Worm (Caenorhabditis elegans): ENCODE measurements around the gene ztf-14.
A peak's percentile ranks its signal among the peaks of the same experiment; 100 is the strongest.

Gene ztf-14

ce11 chrX:14495785-14496184, at the start of gene ztf-14:
ztf-14 (plus strand) TSS chrX:14496085.
- no peak for TF ChIP-seq flh-1 (GFP tag; optimal IDR thresholded peaks at IDR 0.05)
- TF ChIP-seq tbx-8 (GFP tag; optimal IDR thresholded peaks at IDR 0.05) = no peak

- TF ChIP-seq nhr-2 (tag; optimal IDR thresholded peaks at IDR 0.05) = peak; percentile 54
- TF ChIP-seq cnd-1 (tag; optimal IDR thresholded peaks at IDR 0.05) = peak; percentile 52
- TF ChIP-seq mep-1 (tag; optimal IDR thresholded peaks at IDR 0.05) = no peak
- no peak for TF ChIP-seq ztf-11 (tag; optimal IDR thresholded peaks at IDR 0.05)
- no peak for TF ChIP-seq elt-1 (tag; optimal IDR thresholded peaks at IDR 0.05; ENCODE audit: borderline replicate concordance, insufficient read depth)
- TF ChIP-seq zip-8 (tag; optimal IDR thresholded peaks at IDR 0.05) = peak; percentile 88
- peak; percentile 33 for TF ChIP-seq hlh-1 (tag; optimal IDR thresholded peaks at IDR 0.05)
These were observed 48.4 kb upstream of the ztf-14 start for ce11 chrX:14447498-14447897.

- no peak for TF ChIP-seq lin-13 (tag; optimal IDR thresholded peaks at IDR 0.05)
- no peak for TF ChIP-seq unc-62 (GFP tag; optimal IDR thresholded peaks at IDR 0.05)
- no peak for TF ChIP-seq ztf-11 (tag; optimal IDR thresholded peaks at IDR 0.05)
- TF ChIP-seq cnd-1 (tag; optimal IDR thresholded peaks at IDR 0.05) = no peak
- no peak for TF ChIP-seq ceh-39 (tag; optimal IDR thresholded peaks at IDR 0.05)
- no peak for TF ChIP-seq nhr-28 (tag; optimal IDR thresholded peaks at IDR 0.05)
- TF ChIP-seq nhr-237 (tag; optimal IDR thresholded peaks at IDR 0.05) = no peak
- TF ChIP-seq snpc-4 (tag; optimal IDR thresholded peaks at IDR 0.05) = no peak
- TF ChIP-seq mls-2 (tag; optimal IDR thresholded peaks at IDR 0.05) = no peak
- TF ChIP-seq ceh-83 (GFP tag; optimal IDR thresholded peaks at IDR 0.05) = no peak
- no peak for TF ChIP-seq ces-1 (GFP tag; optimal IDR thresholded peaks at IDR 0.05)
- TF ChIP-seq lin-32 (GFP tag; optimal IDR thresholded peaks at IDR 0.05) = no peak
- TF ChIP-seq blmp-1 (tag; optimal IDR thresholded peaks at IDR 0.05) = no peak
These were observed 48.0 kb upstream of the ztf-14 start, which contains the start of gene jmjd-3.2 for ce11 chrX:14447910-14448309. jmjd-3.2 (plus strand) TSS chrX:14448210.

- TF ChIP-seq nhr-237 (tag; optimal IDR thresholded peaks at IDR 0.05) (no peak), hlh-1 (tag; optimal IDR thresholded peaks at IDR 0.05) (peak; percentile 52)
These were observed 42.1 kb upstream of the ztf-14 start, which contains the start of gene F23D12.7 for ce11 chrX:14453735-14454134. F23D12.7 (minus strand) TSS chrX:14453835.

- TF ChIP-seq ztf-11 (tag; optimal IDR thresholded peaks at IDR 0.05) (no peak), ces-1 (GFP tag; optimal IDR thresholded peaks at IDR 0.05) (no peak), mab-5 (tag; optimal IDR thresholded peaks at IDR 0.05) (no peak), flh-1 (GFP tag; optimal IDR thresholded peaks at IDR 0.05) (no peak), ceh-43 (GFP tag; optimal IDR thresholded peaks at IDR 0.05) (no peak)
These were observed 40.5 kb upstream of the ztf-14 start, which contains the start of gene Y66C5A.1 for ce11 chrX:14455419-14455818. Y66C5A.1 (minus strand) TSS chrX:14455519.

ce11 chrX:14460412-14460811, 35.5 kb upstream of the ztf-14 start, which contains the start of gene Y66C5A.2:
Y66C5A.2 (plus strand) TSS chrX:14460712.
- TF ChIP-seq mls-2 (tag; optimal IDR thresholded peaks at IDR 0.05) (no peak), ztf-11 (tag; optimal IDR thresholded peaks at IDR 0.05) (no peak), sptf-1 (tag; optimal IDR thresholded peaks at IDR 0.05) (no peak), unc-39 (tag; optimal IDR thresholded peaks at IDR 0.05) (no peak), ceh-83 (GFP tag; optimal IDR thresholded peaks at IDR 0.05) (no peak), ham-2 (GFP tag; optimal IDR thresholded peaks at IDR 0.05) (no peak), M03D4.4 (tag; optimal IDR thresholded peaks at IDR 0.05) (no peak), bed-3 (GFP tag; optimal IDR thresholded peaks at IDR 0.05) (no peak), mep-1 (tag; optimal IDR thresholded peaks at IDR 0.05) (no peak), zip-8 (tag; optimal IDR thresholded peaks at IDR 0.05) (no peak), lin-13 (tag; optimal IDR thresholded peaks at IDR 0.05) (no peak), sem-2 (GFP tag; optimal IDR thresholded peaks at IDR 0.05) (no peak), nhr-2 (tag; optimal IDR thresholded peaks at IDR 0.05) (no peak), mab-5 (tag; optimal IDR thresholded peaks at IDR 0.05) (no peak), nhr-12 (tag; optimal IDR thresholded peaks at IDR 0.05) (no peak), drap-1 (GFP tag; optimal IDR thresholded peaks at IDR 0.05) (no peak), unc-62 (GFP tag; optimal IDR thresholded peaks at IDR 0.05) (no peak), elt-1 (tag; optimal IDR thresholded peaks at IDR 0.05; ENCODE audit: borderline replicate concordance, insufficient read depth) (no peak)
